Worm (Caenorhabditis elegans): ENCODE measurements around the gene npr-2.

- TF ChIP-seq lir-3 (tag; optimal IDR thresholded peaks at IDR 0.05; ENCODE audit: poor library complexity) (no peak), nhr-12 (tag; optimal IDR thresholded peaks at IDR 0.05) (no peak), lin-13 (GFP tag; optimal IDR thresholded peaks at IDR 0.05) (no peak), sptf-1 (tag; optimal IDR thresholded peaks at IDR 0.05) (no peak), C34B4.2 (tag; optimal IDR thresholded peaks at IDR 0.05) (no peak), skn-1 (tag; optimal IDR thresholded peaks at IDR 0.05) (no peak), lin-35 (GFP tag; optimal IDR thresholded peaks at IDR 0.05) (no peak), dpl-1 (GFP tag; optimal IDR thresholded peaks at IDR 0.05) (no peak), unc-62 (GFP tag; optimal IDR thresholded peaks at IDR 0.05) (no peak), ztf-4 (tag; optimal IDR thresholded peaks at IDR 0.05) (no peak)
These were observed 41.7 kb downstream of the npr-2 start for ce11 chrIV:9538214-9538613.
